Fruit fly (Drosophila melanogaster) S2 (cell line): Measurements from ENCODE around the gene CG11454.
A peak's percentile ranks its signal among the peaks of the same experiment; 100 is the strongest.

Experiments
- CG8478 ChIP-seq: fragments of >200 bp; optimal IDR thresholded peaks from 2 replicates; lab custom pipeline; 2018
- CTCF ChIP-seq, 2 experiments: fragments of >200 bp; optimal IDR thresholded peaks; 2 replicates each; lab custom pipeline; 2018

dm6 chr2L:143088-143487, at the start of gene CG11454, which contains the start of gene CG31974:
- TF ChIP-seq CTCF (optimal IDR thresholded peaks at IDR 0.05; lab: Kevin White, UChicago) (peak in 1 of 2 experiments; percentile 8), CG8478 (no peak)
